Fruit fly (Drosophila melanogaster) whole organism, embryonic: ENCODE data around the gene Cdc16.

ENCODE experiments used
- Ada2b ChIP-seq: fragments of 200-800 bp; sonication (Bioruptor generic); IDR thresholded peaks from 2 replicates; pipeline ENCODE4 v1.3.6; 2022; ENCODE audit warnings: missing biosample characterization, missing genetic modification characterization
- Atf3 ChIP-seq: fragments of 200-800 bp; sonication (Bioruptor generic); optimal IDR thresholded peaks from 3 replicates; lab custom pipeline; 2016; ENCODE audit warnings: missing biosample characterization, missing genetic modification characterization
- CG10321 ChIP-seq: fragments of 200-800 bp; sonication (Bioruptor generic); IDR thresholded peaks from 2 replicates; pipeline ENCODE4 v1.3.6; 2022; ENCODE audit warnings: missing biosample characterization, missing genetic modification characterization
- CG10543 ChIP-seq: fragments of 200-800 bp; sonication (Bioruptor generic); optimal IDR thresholded peaks from 3 replicates; lab custom pipeline; 2017; ENCODE audit warnings: missing biosample characterization, mild to moderate bottlenecking, missing genetic modification characterization, moderate library complexity
- CG11398 ChIP-seq: fragments of 200-800 bp; sonication (Bioruptor generic); optimal IDR thresholded peaks from 2 replicates; lab custom pipeline; 2016; ENCODE audit warnings: missing biosample characterization, missing genetic modification characterization
- CG11456 ChIP-seq: fragments of 200-800 bp; sonication (Bioruptor generic); IDR thresholded peaks from 3 replicates; pipeline ENCODE4 v1.3.6; 2022; ENCODE audit warnings: missing biosample characterization, missing genetic modification characterization
- CG13123 ChIP-seq: fragments of 200-800 bp; sonication (Bioruptor generic); optimal IDR thresholded peaks from 2 replicates; lab custom pipeline; 2016; ENCODE audit warnings: missing biosample characterization, missing genetic modification characterization
- CG14667 ChIP-seq: fragments of 200-800 bp; sonication (Bioruptor generic); IDR thresholded peaks from 2 replicates; pipeline ENCODE4 v1.3.6; 2022; ENCODE audit warnings: missing biosample characterization, missing genetic modification characterization
- CG15696 ChIP-seq: fragments of 200-800 bp; sonication (Bioruptor generic); optimal IDR thresholded peaks from 2 replicates; lab custom pipeline; 2019; ENCODE audit warnings: missing biosample characterization, mild to moderate bottlenecking, missing genetic modification characterization, moderate library complexity
- CG1602 ChIP-seq: fragments of 200-800 bp; sonication (Bioruptor generic); optimal IDR thresholded peaks from 3 replicates; lab custom pipeline; 2016; ENCODE audit warnings: missing biosample characterization, missing genetic modification characterization
- CG16815 ChIP-seq: fragments of 200-800 bp; sonication (Bioruptor generic); optimal IDR thresholded peaks from 3 replicates; lab custom pipeline; 2017; ENCODE audit warnings: missing biosample characterization, mild to moderate bottlenecking, missing genetic modification characterization
- CG17385 ChIP-seq: fragments of 200-800 bp; sonication (Bioruptor generic); optimal IDR thresholded peaks from 3 replicates; lab custom pipeline; 2018; ENCODE audit warnings: missing biosample characterization, mild to moderate bottlenecking, missing genetic modification characterization
- CG1832 ChIP-seq: fragments of 200-800 bp; sonication (Bioruptor generic); optimal IDR thresholded peaks from 2 replicates; lab custom pipeline; 2017; ENCODE audit warnings: missing biosample characterization, mild to moderate bottlenecking, missing genetic modification characterization, inconsistent platforms
- CG18619 ChIP-seq: fragments of 200-800 bp; sonication (Bioruptor generic); optimal IDR thresholded peaks from 3 replicates; lab custom pipeline; 2017; ENCODE audit warnings: missing biosample characterization, mild to moderate bottlenecking, missing genetic modification characterization
- CG3407 ChIP-seq: fragments of 200-800 bp; sonication (Bioruptor generic); optimal IDR thresholded peaks from 2 replicates; lab custom pipeline; 2018; ENCODE audit warnings: missing biosample characterization, mild to moderate bottlenecking, missing genetic modification characterization
- CG4820 ChIP-seq: fragments of 200-800 bp; sonication (Bioruptor generic); optimal IDR thresholded peaks from 3 replicates; lab custom pipeline; 2016; ENCODE audit warnings: missing biosample characterization, missing genetic modification characterization
- CG4854 ChIP-seq: fragments of 200-800 bp; sonication (Bioruptor generic); optimal IDR thresholded peaks from 2 replicates; lab custom pipeline; 2016; ENCODE audit warnings: missing biosample characterization, missing genetic modification characterization, inconsistent platforms
- CG6765 ChIP-seq: fragments of 200-800 bp; sonication (Bioruptor generic); optimal IDR thresholded peaks from 3 replicates; lab custom pipeline; 2017; ENCODE audit warnings: missing biosample characterization, mild to moderate bottlenecking, missing genetic modification characterization
- CG7839 ChIP-seq: fragments of 200-800 bp; sonication (Bioruptor generic); optimal IDR thresholded peaks from 3 replicates; lab custom pipeline; 2018; ENCODE audit warnings: missing biosample characterization, mild to moderate bottlenecking, missing genetic modification characterization, moderate library complexity
- CG7963 ChIP-seq: fragments of 200-800 bp; sonication (Bioruptor generic); IDR thresholded peaks from 3 replicates; pipeline ENCODE4 v1.3.6; 2022; ENCODE audit warnings: missing biosample characterization, missing genetic modification characterization; ENCODE audit not compliant: partially characterized antibody
- CG8944 ChIP-seq: fragments of 200-800 bp; sonication (Bioruptor generic); optimal IDR thresholded peaks from 3 replicates; lab custom pipeline; 2016; ENCODE audit warnings: missing biosample characterization, missing genetic modification characterization
- D ChIP-seq, 2 experiments: fragments of 200-800 bp in 1 of 2; fragments of >200 bp in 1 of 2; sonication (Bioruptor generic) in 1 of 2; optimal IDR thresholded peaks; 2 replicates in 1 of 2; 3 replicates in 1 of 2; lab custom pipeline; 2017; ENCODE audit warnings: mild to moderate bottlenecking in 1 of 2, missing biosample characterization in 1 of 2, missing genetic modification characterization in 1 of 2, missing genetic modification reagents in 1 of 2
- Deaf1 ChIP-seq: fragments of 200-800 bp; optimal IDR thresholded peaks from 3 replicates; lab custom pipeline; 2019; ENCODE audit warnings: missing biosample characterization, mild to moderate bottlenecking, missing genetic modification characterization, moderate library complexity
- E2f2 ChIP-seq: fragments of 200-800 bp; sonication (Bioruptor generic); IDR thresholded peaks from 2 replicates; pipeline ENCODE4 v1.3.6; 2022; ENCODE audit warnings: missing biosample characterization, missing genetic modification characterization
- Eip74EF ChIP-seq, 2 experiments: fragments of 200-800 bp in 1 of 2; fragments of >200 bp in 1 of 2; sonication (Bioruptor generic) in 1 of 2; optimal IDR thresholded peaks; 2 replicates each; lab custom pipeline; 2017 to 2019; ENCODE audit warnings: missing biosample characterization in 2 of 2, missing genetic modification characterization in 2 of 2, mild to moderate bottlenecking in 1 of 2, moderate library complexity in 1 of 2
- HHEX ChIP-seq: fragments of 200-800 bp; sonication (Bioruptor generic); optimal IDR thresholded peaks from 3 replicates; lab custom pipeline; 2017; ENCODE audit warnings: missing biosample characterization, mild to moderate bottlenecking, missing genetic modification characterization, missing genetic modification reagents
- HLH3B ChIP-seq: fragments of 200-800 bp; sonication (Bioruptor generic); IDR thresholded peaks from 2 replicates; pipeline ENCODE4 v1.3.6; 2022; ENCODE audit warnings: missing biosample characterization, missing genetic modification characterization
- Hmr ChIP-seq: fragments of 200-800 bp; sonication (Bioruptor generic); optimal IDR thresholded peaks from 3 replicates; lab custom pipeline; 2017; ENCODE audit warnings: mild to moderate bottlenecking, missing biosample characterization, missing genetic modification reagents, missing genetic modification characterization
- Med ChIP-seq: fragments of 200-800 bp; sonication (Bioruptor generic); peaks from one replicate; lab custom pipeline; 2016; ENCODE audit warnings: missing biosample characterization, missing genetic modification characterization, mild to moderate bottlenecking, inconsistent platforms, moderate library complexity
- Meics ChIP-seq: fragments of 200-800 bp; sonication (Bioruptor generic); optimal IDR thresholded peaks from 2 replicates; lab custom pipeline; 2017; ENCODE audit warnings: missing biosample characterization, mild to moderate bottlenecking, missing genetic modification characterization
- Rfx ChIP-seq: fragments of 200-800 bp; sonication (Bioruptor generic); IDR thresholded peaks from 2 replicates; pipeline ENCODE4 v1.3.6; 2022; ENCODE audit warnings: missing biosample characterization, missing genetic modification characterization
- Sin3A ChIP-seq: fragments of >200 bp; optimal IDR thresholded peaks from 2 replicates; lab custom pipeline; 2018
- Trl ChIP-seq, 3 experiments: fragments of >200 bp in 2 of 3; fragments of 200-800 bp in 1 of 3; sonication (Bioruptor generic) in 1 of 3; optimal IDR thresholded peaks; 2 replicates in 1 of 3; 3 replicates in 2 of 3; lab custom pipeline; 2016 to 2017; ENCODE audit warnings: missing biosample characterization in 1 of 3, missing genetic modification characterization in 1 of 3
- Xbp1 ChIP-seq: fragments of 200-800 bp; sonication (Bioruptor generic); optimal IDR thresholded peaks from 3 replicates; lab custom pipeline; 2016; ENCODE audit warnings: missing biosample characterization, mild to moderate bottlenecking, missing genetic modification characterization
- aop ChIP-seq: fragments of 200-800 bp; sonication (Bioruptor generic); IDR thresholded peaks from 2 replicates; pipeline ENCODE4 v1.3.6; 2022; ENCODE audit warnings: missing biosample characterization, missing genetic modification characterization
- az2 ChIP-seq: fragments of 200-800 bp; sonication (Bioruptor generic); optimal IDR thresholded peaks from 3 replicates; lab custom pipeline; 2016; ENCODE audit warnings: missing biosample characterization, missing genetic modification characterization
- bigmax ChIP-seq: fragments of 200-800 bp; sonication (Bioruptor generic); optimal IDR thresholded peaks from 2 replicates; lab custom pipeline; 2018; ENCODE audit warnings: missing biosample characterization, mild to moderate bottlenecking, missing genetic modification characterization
- ewg ChIP-seq: fragments of 200-800 bp; sonication (Bioruptor generic); optimal IDR thresholded peaks from 3 replicates; lab custom pipeline; 2017; ENCODE audit warnings: mild to moderate bottlenecking, missing biosample characterization, missing genetic modification reagents, missing genetic modification characterization
- gem ChIP-seq: fragments of 200-800 bp; sonication (Bioruptor generic); optimal IDR thresholded peaks from 2 replicates; lab custom pipeline; 2019; ENCODE audit warnings: missing biosample characterization, mild to moderate bottlenecking, missing genetic modification characterization, moderate library complexity
- grau ChIP-seq: fragments of 200-800 bp; optimal IDR thresholded peaks from 3 replicates; lab custom pipeline; 2019; ENCODE audit warnings: missing biosample characterization, mild to moderate bottlenecking, missing genetic modification characterization, moderate library complexity
- jigr1 ChIP-seq: fragments of 200-800 bp; sonication (Bioruptor generic); IDR thresholded peaks from 3 replicates; pipeline ENCODE4 v1.3.6; 2022; ENCODE audit warnings: missing biosample characterization, missing genetic modification characterization
- klu ChIP-seq: fragments of 200-800 bp; sonication (Bioruptor generic); IDR thresholded peaks from 2 replicates; pipeline ENCODE4 v1.3.6; 2022; ENCODE audit warnings: missing biosample characterization, missing genetic modification characterization
- lola ChIP-seq, 3 experiments: fragments of >200 bp in 2 of 3; fragments of 200-800 bp in 1 of 3; sonication (Bioruptor generic) in 1 of 3; optimal IDR thresholded peaks; 2 replicates each; lab custom pipeline; 2017 to 2019; ENCODE audit warnings: missing biosample characterization in 3 of 3, missing genetic modification characterization in 3 of 3, mild to moderate bottlenecking in 1 of 3, moderate library complexity in 1 of 3
- repo ChIP-seq: fragments of 200-800 bp; sonication (Bioruptor generic); optimal IDR thresholded peaks from 2 replicates; lab custom pipeline; 2016; ENCODE audit warnings: missing biosample characterization, missing genetic modification characterization
- tx ChIP-seq: fragments of 200-800 bp; sonication (Bioruptor generic); optimal IDR thresholded peaks from 2 replicates; lab custom pipeline; 2016; ENCODE audit warnings: missing biosample characterization, missing genetic modification characterization
- unpg ChIP-seq: fragments of 200-800 bp; sonication (Bioruptor generic); optimal IDR thresholded peaks from 3 replicates; lab custom pipeline; 2018; ENCODE audit warnings: missing biosample characterization, mild to moderate bottlenecking, missing genetic modification characterization, moderate library complexity
- wor ChIP-seq: fragments of 200-800 bp; sonication (Bioruptor generic); IDR thresholded peaks from 2 replicates; pipeline ENCODE4 v1.3.6; 2022; ENCODE audit warnings: missing biosample characterization, missing genetic modification characterization
- yki ChIP-seq: fragments of >200 bp; optimal IDR thresholded peaks from 3 replicates; lab custom pipeline; 2018

Gene Cdc16

DNA sequence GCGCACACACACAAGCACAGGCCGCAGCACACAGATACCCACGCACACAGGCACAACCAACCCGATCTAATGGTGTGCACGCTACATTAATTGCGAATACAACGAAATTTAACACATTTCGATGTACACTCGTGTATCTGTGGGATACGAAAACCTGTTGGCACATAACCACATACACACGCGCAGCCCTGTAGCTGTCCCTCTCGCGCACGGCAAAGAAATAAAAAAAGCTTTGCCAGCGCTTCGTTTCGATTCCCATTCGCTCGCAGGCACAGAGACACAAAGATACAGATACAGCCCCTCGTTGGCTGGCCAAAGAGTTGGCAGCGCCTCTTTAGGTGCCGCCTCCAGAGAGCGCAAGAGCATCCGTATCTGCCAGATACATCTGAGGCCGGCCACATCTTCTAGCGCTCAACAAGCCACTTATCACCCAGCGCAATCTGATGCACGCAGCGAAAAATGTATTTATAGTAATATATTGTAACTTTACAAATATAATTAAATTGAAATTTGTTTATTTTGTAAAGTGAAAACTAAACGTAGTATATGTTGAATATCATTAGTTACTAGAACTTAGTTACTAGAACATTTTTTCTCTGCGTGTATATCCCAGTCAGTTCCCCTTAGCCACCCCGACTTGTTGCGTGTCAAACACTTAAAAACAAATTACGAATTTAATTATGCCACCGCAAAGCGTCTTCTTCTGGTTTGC lies 12.2 kb downstream of the Cdc16 start (continued):
- no peak for TF ChIP-seq yki
- TF ChIP-seq CG7839 (tag; lab: Kevin White, UChicago): peak; percentile 52
- TF ChIP-seq Sin3A (lab: Kevin White, UChicago): no peak
- peak; percentile 34 for TF ChIP-seq CG16815 (GFP tag; lab: Kevin White, UChicago)
- no peak for TF ChIP-seq CG6765 (GFP tag; lab: Kevin White, UChicago)
- TF ChIP-seq klu: 0 out of 2 replicates have a peak, but pooled peaks have one; percentile 29
- TF ChIP-seq ewg (GFP tag; lab: Kevin White, UChicago): peak; percentile 9
- TF ChIP-seq HLH3B (GFP tag; lab: Robert Waterston, UW): peak; percentile 71
- peak; percentile 35 for TF ChIP-seq Med (GFP tag; lab: Kevin White, UChicago)
- peak; percentile 23 for TF ChIP-seq HHEX (GFP tag; lab: Kevin White, UChicago)
- TF ChIP-seq Meics (GFP tag; lab: Kevin White, UChicago): peak; percentile 11
- no peak for TF ChIP-seq D (optimal IDR thresholded peaks at IDR 0.05; lab: Kevin White, UChicago)
- peak; percentile 46 for TF ChIP-seq D (GFP tag; optimal IDR thresholded peaks at IDR 0.05; lab: Kevin White, UChicago)
- TF ChIP-seq Eip74EF (GFP tag; optimal IDR thresholded peaks at IDR 0.05; lab: Kevin White, UChicago): no peak
- TF ChIP-seq repo (GFP tag; lab: Kevin White, UChicago): no peak
- no peak for TF ChIP-seq CG15696 (tag; lab: Kevin White, UChicago)
- TF ChIP-seq CG8944 (GFP tag; lab: Kevin White, UChicago): no peak
- TF ChIP-seq CG14667 (GFP tag; lab: Robert Waterston, UW): peak; percentile 61; the same call in 1 of the 2 replicates
- TF ChIP-seq jigr1 (GFP tag; lab: Robert Waterston, UW): no peak
- TF ChIP-seq CG3407: peak; percentile 34
- TF ChIP-seq CG17385 (GFP tag; lab: Kevin White, UChicago): peak; percentile 31
- TF ChIP-seq bigmax (GFP tag; lab: Kevin White, UChicago): no peak
- TF ChIP-seq Rfx (GFP tag; lab: Robert Waterston, UW): 0 out of 2 replicates have a peak, but pooled peaks have one; percentile 5
- TF ChIP-seq CG13123 (GFP tag; lab: Kevin White, UChicago): no peak
- TF ChIP-seq CG10321 (GFP tag; lab: Robert Waterston, UW): peak; percentile 89
- TF ChIP-seq E2f2 (GFP tag; lab: Robert Waterston, UW): peak; percentile 46; the same call in 1 of the 2 replicates
- TF ChIP-seq Atf3 (GFP tag; lab: Kevin White, UChicago): no peak
- no peak for TF ChIP-seq CG18619 (GFP tag; lab: Kevin White, UChicago)
- 0 out of 2 replicates have a peak, but pooled peaks have one; percentile 19 for TF ChIP-seq Ada2b (GFP tag; lab: Robert Waterston, UW)
- no peak for TF ChIP-seq CG7963
- TF ChIP-seq Deaf1 (tag; lab: Kevin White, UChicago): peak; percentile 95
- TF ChIP-seq CG11456 (GFP tag; lab: Robert Waterston, UW): 0 out of 3 replicates have a peak, but pooled peaks have one; percentile 46
- peak; percentile 21 for TF ChIP-seq CG1602
- peak; percentile 33 for TF ChIP-seq CG4820 (GFP tag; lab: Kevin White, UChicago)
- TF ChIP-seq CG11398 (GFP tag; lab: Kevin White, UChicago): no peak
- no peak for TF ChIP-seq Hmr (GFP tag; lab: Kevin White, UChicago)
- TF ChIP-seq CG4854 (GFP tag; lab: Kevin White, UChicago): no peak
- TF ChIP-seq Xbp1: peak; percentile 61
- TF ChIP-seq az2 (GFP tag; lab: Kevin White, UChicago): peak; percentile 59
- peak; percentile 65 for TF ChIP-seq unpg (GFP tag; lab: Kevin White, UChicago)
- peak; percentile 61 for TF ChIP-seq wor (GFP tag; lab: Robert Waterston, UW)
- TF ChIP-seq aop: no peak
- peak; percentile 70 for TF ChIP-seq CG1832 (GFP tag; lab: Kevin White, UChicago)
- peak; percentile 35 to 59 for TF ChIP-seq Trl (optimal IDR thresholded peaks at IDR 0.05; lab: Kevin White, UChicago)
- no peak for TF ChIP-seq Trl (GFP tag; optimal IDR thresholded peaks at IDR 0.05; lab: Kevin White, UChicago)
- TF ChIP-seq CG10543: peak; percentile 48
- TF ChIP-seq gem: peak; percentile 77
- TF ChIP-seq lola (GFP tag; optimal IDR thresholded peaks at IDR 0.05; lab: Kevin White, UChicago): peak in 2 of 3 experiments; percentile 61 to 68
- no peak for TF ChIP-seq tx (GFP tag; lab: Kevin White, UChicago)
- peak; percentile 51 for TF ChIP-seq grau (tag; lab: Kevin White, UChicago)
